Worm (Caenorhabditis elegans) whole organism, L3 larva: Measurements from ENCODE around the gene srw-43.

ENCODE experiments used
- R02D3.7 ChIP-seq: fragments of 150-350 bp; optimal IDR thresholded peaks from 2 replicates; lab custom pipeline; 2014; ENCODE audit warnings: missing biosample characterization, missing genetic modification characterization
- ZK546.5 ChIP-seq: sonication (generic microtip); optimal IDR thresholded peaks from 2 replicates; lab custom pipeline; 2017; ENCODE audit warnings: missing biosample characterization, missing genetic modification characterization
- aly-2 ChIP-seq: fragments of 150-350 bp; optimal IDR thresholded peaks from 2 replicates; lab custom pipeline; 2014; ENCODE audit warnings: missing biosample characterization, missing genetic modification characterization
- ama-1 ChIP-seq: fragments of 150-350 bp; optimal IDR thresholded peaks from 2 replicates; lab custom pipeline; 2018
- ceh-16 ChIP-seq: sonication (generic microtip); optimal IDR thresholded peaks from 2 replicates; lab custom pipeline; 2017; ENCODE audit warnings: missing biosample characterization, missing genetic modification characterization
- ceh-28 ChIP-seq: fragments of 150-350 bp; optimal IDR thresholded peaks from 2 replicates; lab custom pipeline; 2014; ENCODE audit warnings: missing biosample characterization, missing genetic modification reagents, missing genetic modification characterization
- ceh-82 ChIP-seq: fragments of 150-350 bp; optimal IDR thresholded peaks from 2 replicates; lab custom pipeline; 2014; ENCODE audit warnings: missing biosample characterization, missing genetic modification characterization
- ceh-9 ChIP-seq: sonication (generic microtip); optimal IDR thresholded peaks from 2 replicates; lab custom pipeline; 2018; ENCODE audit warnings: missing biosample characterization, missing genetic modification characterization
- daf-12 ChIP-seq: fragments of 150-350 bp; optimal IDR thresholded peaks from 2 replicates; lab custom pipeline; 2014; ENCODE audit warnings: missing biosample characterization, missing genetic modification reagents, missing genetic modification characterization
- egl-27 ChIP-seq: sonication (generic microtip); optimal IDR thresholded peaks from 4 replicates; lab custom pipeline; 2017; ENCODE audit warnings: missing biosample characterization, missing genetic modification reagents, missing genetic modification characterization
- egl-5 ChIP-seq: fragments of 150-350 bp; optimal IDR thresholded peaks from 2 replicates; lab custom pipeline; 2017; ENCODE audit warnings: missing biosample characterization, missing genetic modification reagents, missing genetic modification characterization, inconsistent platforms
- elt-2 ChIP-seq: sonication (generic microtip); optimal IDR thresholded peaks from 2 replicates; lab custom pipeline; 2016; ENCODE audit warnings: missing genetic modification reagents, mild to moderate bottlenecking, missing genetic modification characterization, missing compliant biosample characterization
- fkh-10 ChIP-seq: sonication (generic microtip); optimal IDR thresholded peaks from 2 replicates; lab custom pipeline; 2017; ENCODE audit warnings: missing biosample characterization, missing genetic modification reagents, missing genetic modification characterization
- fkh-2 ChIP-seq: fragments of 150-350 bp; optimal IDR thresholded peaks from 2 replicates; lab custom pipeline; 2014; ENCODE audit warnings: missing biosample characterization, missing genetic modification reagents, missing genetic modification characterization
- fos-1 ChIP-seq: fragments of 150-350 bp; optimal IDR thresholded peaks from 2 replicates; lab custom pipeline; 2014; ENCODE audit warnings: missing biosample characterization, missing genetic modification characterization
- jun-1 ChIP-seq: fragments of 150-350 bp; optimal IDR thresholded peaks from 2 replicates; lab custom pipeline; 2014; ENCODE audit warnings: missing biosample characterization, missing genetic modification reagents, missing genetic modification characterization
- lin-15B ChIP-seq: fragments of 150-350 bp; optimal IDR thresholded peaks from 2 replicates; lab custom pipeline; 2014; ENCODE audit warnings: missing biosample characterization, missing genetic modification characterization
- lin-39 ChIP-seq: fragments of 150-350 bp; optimal IDR thresholded peaks from 2 replicates; lab custom pipeline; 2018; ENCODE audit warnings: missing biosample characterization, missing genetic modification reagents, missing genetic modification characterization
- lsy-12 ChIP-seq: sonication (generic microtip); optimal IDR thresholded peaks from 2 replicates; lab custom pipeline; 2016; ENCODE audit warnings: mild to moderate bottlenecking, missing genetic modification characterization, missing compliant biosample characterization
- nfya-1 ChIP-seq: sonication (generic microtip); optimal IDR thresholded peaks from 2 replicates; lab custom pipeline; 2017; ENCODE audit warnings: missing genetic modification characterization, mild to moderate bottlenecking, missing compliant biosample characterization, antibody characterized with exemption, moderate library complexity; ENCODE audit not compliant: insufficient read depth
- nhr-12 ChIP-seq: fragments of 150-350 bp; optimal IDR thresholded peaks from 2 replicates; lab custom pipeline; 2014; ENCODE audit warnings: missing biosample characterization, missing genetic modification characterization
- nhr-23 ChIP-seq: fragments of 150-350 bp; optimal IDR thresholded peaks from 2 replicates; lab custom pipeline; 2014; ENCODE audit warnings: missing biosample characterization, missing genetic modification reagents, missing genetic modification characterization
- nhr-237 ChIP-seq: fragments of 150-350 bp; optimal IDR thresholded peaks from 2 replicates; lab custom pipeline; 2014; ENCODE audit warnings: missing biosample characterization, missing genetic modification characterization
- nhr-25 ChIP-seq: sonication (generic microtip); optimal IDR thresholded peaks from 2 replicates; lab custom pipeline; 2017; ENCODE audit warnings: missing biosample characterization, missing genetic modification characterization
- nhr-67 ChIP-seq: fragments of 150-350 bp; optimal IDR thresholded peaks from 2 replicates; lab custom pipeline; 2014; ENCODE audit warnings: missing biosample characterization, missing genetic modification characterization
- nhr-77 ChIP-seq: fragments of 150-350 bp; optimal IDR thresholded peaks from 2 replicates; lab custom pipeline; 2014; ENCODE audit warnings: missing biosample characterization, missing genetic modification characterization
- pha-4 ChIP-seq: fragments of 150-350 bp; optimal IDR thresholded peaks from 2 replicates; lab custom pipeline; 2014; ENCODE audit warnings: missing biosample characterization, missing genetic modification reagents, missing genetic modification characterization
- pqm-1 ChIP-seq: fragments of 150-350 bp; optimal IDR thresholded peaks from 2 replicates; lab custom pipeline; 2017; ENCODE audit warnings: missing biosample characterization, missing genetic modification characterization, inconsistent platforms
- skn-1 ChIP-seq: fragments of 150-350 bp; optimal IDR thresholded peaks from 2 replicates; lab custom pipeline; 2014; ENCODE audit warnings: missing biosample characterization, missing genetic modification characterization
- snpc-4 ChIP-seq: fragments of 150-350 bp; optimal IDR thresholded peaks from 2 replicates; lab custom pipeline; 2014; ENCODE audit warnings: missing biosample characterization, missing genetic modification characterization
- tbx-2 ChIP-seq: sonication (generic microtip); optimal IDR thresholded peaks from 2 replicates; lab custom pipeline; 2016; ENCODE audit warnings: mild to moderate bottlenecking, missing genetic modification characterization, missing compliant biosample characterization
- unc-39 ChIP-seq: sonication (generic microtip); optimal IDR thresholded peaks from 4 replicates; lab custom pipeline; 2017; ENCODE audit warnings: missing biosample characterization, missing genetic modification characterization
- ztf-11 ChIP-seq: fragments of 150-350 bp; optimal IDR thresholded peaks from 2 replicates; lab custom pipeline; 2014; ENCODE audit warnings: missing biosample characterization, missing genetic modification characterization
- ztf-4 ChIP-seq: fragments of 150-350 bp; optimal IDR thresholded peaks from 2 replicates; lab custom pipeline; 2014; ENCODE audit warnings: missing biosample characterization, missing genetic modification characterization

The srw-43 gene

ce11 chrV:16706549-16706948, 20.7 kb downstream of the srw-43 start, which contains the start of gene clec-9:
TSS of gene clec-9 (minus strand) at chrV:16706649.
- TF ChIP-seq tbx-2 (tag; lab: Kevin White, UChicago) (no peak), nhr-77 (no peak), snpc-4 (tag; lab: Kevin White, UChicago) (no peak), fkh-2 (no peak), nhr-237 (tag; lab: Kevin White, UChicago) (no peak), ZK546.5 (tag; lab: Kevin White, UChicago) (no peak), jun-1 (no peak), ztf-4 (tag; lab: Kevin White, UChicago) (no peak), R02D3.7 (tag; lab: Kevin White, UChicago) (no peak), egl-27 (no peak), nhr-67 (tag; lab: Kevin White, UChicago) (no peak), ceh-28 (no peak)

DNA sequence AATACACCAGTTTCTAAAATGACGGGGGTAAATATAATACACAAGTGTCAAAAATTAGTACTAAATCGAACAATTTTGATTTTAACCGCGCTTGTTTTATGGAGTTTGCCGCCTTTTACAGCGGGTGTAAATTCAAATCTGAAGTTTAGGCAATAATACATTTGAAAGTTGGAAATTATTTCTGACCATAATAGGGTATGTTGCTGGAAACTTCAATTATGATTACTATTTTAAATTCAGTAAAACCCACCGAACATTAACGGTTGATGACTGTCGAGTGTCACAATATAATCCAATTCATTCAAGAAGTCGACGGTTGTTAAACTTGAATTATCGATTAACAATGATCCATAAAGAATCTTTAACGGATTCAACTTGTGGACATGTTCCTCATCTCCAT, 28.0 kb downstream of the srw-43 start:
- TF ChIP-seq egl-5 (tag; lab: Kevin White, UChicago) (no peak), nhr-12 (tag; lab: Kevin White, UChicago) (no peak), pha-4 (no peak), ceh-9 (tag; lab: Kevin White, UChicago) (no peak), R02D3.7 (tag; lab: Kevin White, UChicago) (no peak), ztf-4 (tag; lab: Kevin White, UChicago) (no peak), egl-27 (no peak), daf-12 (tag; lab: Kevin White, UChicago) (no peak), nhr-23 (tag; lab: Kevin White, UChicago) (no peak), nhr-237 (tag; lab: Kevin White, UChicago) (no peak)

DNA sequence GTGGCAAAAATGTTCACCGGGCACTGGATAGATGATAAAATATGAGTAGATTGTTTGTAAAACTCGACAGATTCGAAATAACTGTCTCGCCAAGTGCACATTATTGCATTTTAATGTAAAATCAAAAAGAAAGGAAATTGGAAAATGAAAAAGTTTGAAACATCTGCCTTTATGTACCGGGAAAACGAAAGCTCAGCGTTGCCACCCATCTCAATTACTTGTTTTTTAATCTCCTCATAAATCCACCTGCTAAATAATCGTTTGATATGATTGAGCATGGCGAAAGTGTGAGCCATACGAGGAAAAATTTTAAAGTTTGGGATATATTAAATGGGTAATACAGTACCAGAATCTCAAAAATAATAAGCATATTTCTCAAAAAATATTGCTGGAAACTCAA, 30.7 kb downstream of the srw-43 start, which contains the start of gene srh-137:
Gene srh-137 (minus strand): TSS at position 101 of the 400 bp plus-strand sequence.
- TF ChIP-seq ztf-4 (tag; lab: Kevin White, UChicago) (no peak), ztf-11 (tag; lab: Kevin White, UChicago) (no peak), fos-1 (no peak), nhr-23 (tag; lab: Kevin White, UChicago) (no peak), egl-5 (tag; lab: Kevin White, UChicago) (no peak), nhr-25 (no peak), elt-2 (tag; lab: Kevin White, UChicago) (no peak), fkh-2 (no peak), ama-1 (no peak), lin-15B (tag; lab: Kevin White, UChicago) (no peak), fkh-10 (no peak), aly-2 (tag; lab: Kevin White, UChicago) (no peak), ceh-9 (tag; lab: Kevin White, UChicago) (no peak)

ce11 chrV:16723744-16724143, 37.9 kb downstream of the srw-43 start, which contains the start of gene nhr-112:
TSS of gene nhr-112 (minus strand) at chrV:16723844.
- TF ChIP-seq egl-27 (no peak), nfya-1 (no peak), ceh-16 (no peak)

ce11 chrV:16724574-16724973, 38.7 kb downstream of the srw-43 start:
- TF ChIP-seq pha-4 (peak; percentile 73), ceh-28 (no peak)

DNA sequence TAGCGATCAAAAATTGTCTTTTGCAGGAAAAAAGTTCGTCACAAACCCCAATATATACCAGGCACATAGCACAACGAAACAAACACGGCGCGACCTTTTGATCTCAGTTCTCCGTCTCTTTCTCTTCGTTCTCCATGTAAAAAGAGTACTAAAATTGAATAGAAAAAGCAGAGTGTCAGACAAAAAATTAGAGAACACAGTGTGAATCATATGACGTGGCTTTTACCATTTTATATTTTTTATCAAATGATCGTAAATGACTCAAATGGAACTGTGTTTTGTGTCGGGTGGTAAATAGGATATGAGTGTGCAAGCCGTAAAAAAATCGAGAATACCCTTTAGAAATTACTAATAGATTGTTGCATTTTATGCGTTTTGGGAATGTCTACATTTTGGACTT, 40.1 kb downstream of the srw-43 start:
- TF ChIP-seq skn-1 (tag; lab: Kevin White, UChicago) (no peak), fos-1 (no peak), lsy-12 (no peak), pqm-1 (peak; percentile 98), ama-1 (no peak), nhr-77 (no peak), snpc-4 (tag; lab: Kevin White, UChicago) (peak; percentile 40), aly-2 (tag; lab: Kevin White, UChicago) (no peak), elt-2 (tag; lab: Kevin White, UChicago) (peak; percentile 86), lin-39 (no peak), fkh-2 (no peak), pha-4 (peak; percentile 87), ceh-9 (tag; lab: Kevin White, UChicago) (no peak), ceh-82 (tag; lab: Kevin White, UChicago) (no peak), jun-1 (peak; percentile 79), unc-39 (tag; lab: Kevin White, UChicago) (no peak)
